Fruit fly (Drosophila melanogaster): ENCODE data around the gene CG8500.

Gene CG8500

dm6 chr3R:9784341-9785062 is at the start of gene CG8500, which contains the start of gene MtnA:
Gene CG8500 (plus strand): TSS chr3R:9784653.
Gene MtnA (minus strand): TSS chr3R:9784370.
- TF ChIP-seq lola (GFP tag; optimal IDR thresholded peaks at IDR 0.05) = no peak
- peak; percentile 8 for TF ChIP-seq Myc (optimal IDR thresholded peaks at IDR 0.05)
- TF ChIP-seq Vsx2 (GFP tag; optimal IDR thresholded peaks at IDR 0.05; ENCODE audit: partially characterized antibody) = peak; percentile 100
- TF ChIP-seq h (GFP tag; optimal IDR thresholded peaks at IDR 0.05) = peak; percentile 17
- TF ChIP-seq Mio (GFP tag; optimal IDR thresholded peaks at IDR 0.05) = no peak
- TF ChIP-seq Sp1 (GFP tag; optimal IDR thresholded peaks at IDR 0.05) = no peak
- TF ChIP-seq rgr (GFP tag; optimal IDR thresholded peaks at IDR 0.05) = peak; percentile 48
- TF ChIP-seq tai (GFP tag; optimal IDR thresholded peaks at IDR 0.05) = no peak
- TF ChIP-seq HLH106 (tag; optimal IDR thresholded peaks at IDR 0.05) = no peak
- TF ChIP-seq foxo (GFP tag; optimal IDR thresholded peaks at IDR 0.05) = peak in 1 of 2 experiments; percentile 8
- TF ChIP-seq psq (GFP tag; optimal IDR thresholded peaks at IDR 0.05) = no peak
- peak; percentile 97 to 99 for TF ChIP-seq dl (GFP tag; optimal IDR thresholded peaks at IDR 0.05; ENCODE audit: insufficient read depth in 1 of 2, partially characterized antibody in 2 of 2)
- TF ChIP-seq Rel (GFP tag; optimal IDR thresholded peaks at IDR 0.05) = no peak
- peak; percentile 54 for TF ChIP-seq Rel (tag; optimal IDR thresholded peaks at IDR 0.05)
- TF ChIP-seq Dif (GFP tag; optimal IDR thresholded peaks at IDR 0.05; ENCODE audit: partially characterized antibody) = peak; percentile 100
- TF ChIP-seq brk (GFP tag; optimal IDR thresholded peaks at IDR 0.05) = no peak
- TF ChIP-seq woc (GFP tag; optimal IDR thresholded peaks at IDR 0.05) = no peak
- TF ChIP-seq OdsH (GFP tag; optimal IDR thresholded peaks at IDR 0.05) = no peak

- TF ChIP-seq Hr78 (GFP tag; optimal IDR thresholded peaks at IDR 0.05) = no peak
- TF ChIP-seq ey (GFP tag; optimal IDR thresholded peaks at IDR 0.05) = no peak
- no peak for TF ChIP-seq Sp1 (GFP tag; optimal IDR thresholded peaks at IDR 0.05)
- no peak for TF ChIP-seq OdsH (GFP tag; optimal IDR thresholded peaks at IDR 0.05)
- no peak for TF ChIP-seq Rel (GFP tag; optimal IDR thresholded peaks at IDR 0.05)
- TF ChIP-seq Rel (tag; optimal IDR thresholded peaks at IDR 0.05) = no peak
Measured at dm6 chr3R:9735151-9735550, 49.3 kb upstream of the CG8500 start.

dm6 chr3R:9739793-9740192 is 44.7 kb upstream of the CG8500 start, which contains the start of gene side-VII:
Gene side-VII (minus strand): TSS chr3R:9739979.
- TF ChIP-seq brk (GFP tag; optimal IDR thresholded peaks at IDR 0.05) (no peak), Hnf4 (GFP tag; optimal IDR thresholded peaks at IDR 0.05) (no peak), Myc (optimal IDR thresholded peaks at IDR 0.05) (no peak), h (GFP tag; optimal IDR thresholded peaks at IDR 0.05) (no peak), OdsH (GFP tag; optimal IDR thresholded peaks at IDR 0.05) (no peak), Sp1 (GFP tag; optimal IDR thresholded peaks at IDR 0.05) (no peak), Vsx2 (GFP tag; optimal IDR thresholded peaks at IDR 0.05; ENCODE audit: partially characterized antibody) (no peak), woc (GFP tag; optimal IDR thresholded peaks at IDR 0.05) (no peak), Jra (GFP tag; optimal IDR thresholded peaks at IDR 0.05) (no peak), fru (GFP tag; optimal IDR thresholded peaks at IDR 0.05) (no peak), HLH106 (tag; optimal IDR thresholded peaks at IDR 0.05) (no peak)

dm6 chr3R:9740713-9741112 is 43.7 kb upstream of the CG8500 start, which contains the start of gene Pnn:
Gene Pnn (plus strand): TSS chr3R:9740899.
- TF ChIP-seq sv (GFP tag; optimal IDR thresholded peaks at IDR 0.05) (no peak), woc (GFP tag; optimal IDR thresholded peaks at IDR 0.05) (peak; percentile 39), Myc (optimal IDR thresholded peaks at IDR 0.05) (no peak), tai (GFP tag; optimal IDR thresholded peaks at IDR 0.05) (no peak), ey (GFP tag; optimal IDR thresholded peaks at IDR 0.05) (no peak), h (GFP tag; optimal IDR thresholded peaks at IDR 0.05) (no peak), brk (GFP tag; optimal IDR thresholded peaks at IDR 0.05) (no peak), Vsx2 (GFP tag; optimal IDR thresholded peaks at IDR 0.05; ENCODE audit: partially characterized antibody) (no peak), Abd-B (GFP tag; optimal IDR thresholded peaks at IDR 0.05) (no peak), usp (GFP tag; optimal IDR thresholded peaks at IDR 0.05) (no peak), Dfd (GFP tag; optimal IDR thresholded peaks at IDR 0.05) (no peak), sage (GFP tag; optimal IDR thresholded peaks at IDR 0.05) (peak; percentile 32), dmrt93B (GFP tag; optimal IDR thresholded peaks at IDR 0.05) (no peak), Dif (GFP tag; optimal IDR thresholded peaks at IDR 0.05; ENCODE audit: partially characterized antibody) (no peak), Rel (GFP tag; optimal IDR thresholded peaks at IDR 0.05) (no peak), Rel (tag; optimal IDR thresholded peaks at IDR 0.05) (peak; percentile 68)

- no peak for TF ChIP-seq sage (GFP tag; optimal IDR thresholded peaks at IDR 0.05)
- no peak for TF ChIP-seq Sp1 (GFP tag; optimal IDR thresholded peaks at IDR 0.05)
- TF ChIP-seq dmrt93B (GFP tag; optimal IDR thresholded peaks at IDR 0.05) = no peak
- TF ChIP-seq Abd-B (GFP tag; optimal IDR thresholded peaks at IDR 0.05) = no peak
- no peak for TF ChIP-seq br (GFP tag; optimal IDR thresholded peaks at IDR 0.05)
- no peak for TF ChIP-seq Vsx2 (GFP tag; optimal IDR thresholded peaks at IDR 0.05; ENCODE audit: partially characterized antibody)
- TF ChIP-seq Mio (GFP tag; optimal IDR thresholded peaks at IDR 0.05) = no peak
- no peak for TF ChIP-seq rgr (GFP tag; optimal IDR thresholded peaks at IDR 0.05)
- TF ChIP-seq dsf (GFP tag; optimal IDR thresholded peaks at IDR 0.05; ENCODE audit: borderline replicate concordance) = no peak
- TF ChIP-seq foxo (GFP tag; optimal IDR thresholded peaks at IDR 0.05) = no peak
- no peak for TF ChIP-seq h (GFP tag; optimal IDR thresholded peaks at IDR 0.05)
- TF ChIP-seq Hr83 (GFP tag; optimal IDR thresholded peaks at IDR 0.05; ENCODE audit: poor library complexity, severe bottlenecking) = no peak
- TF ChIP-seq Dif (GFP tag; optimal IDR thresholded peaks at IDR 0.05; ENCODE audit: partially characterized antibody) = no peak
- TF ChIP-seq brk (GFP tag; optimal IDR thresholded peaks at IDR 0.05) = no peak
- no peak for TF ChIP-seq OdsH (GFP tag; optimal IDR thresholded peaks at IDR 0.05)
Measured at dm6 chr3R:9743217-9743616, 41.2 kb upstream of the CG8500 start, which contains the start of gene CG31415. Gene CG31415 (plus strand): TSS chr3R:9743517.
